Worm (Caenorhabditis elegans) whole organism, late embryonic: ENCODE data around the gene Y17D7B.3.

Experiments
- C38D4.7 ChIP-seq: fragments of 200-800 bp; sonication (Bioruptor generic); optimal IDR thresholded peaks from 2 replicates; lab custom pipeline; 2018; ENCODE audit warnings: mild to moderate bottlenecking, missing genetic modification characterization, moderate library complexity, missing compliant biosample characterization
- K09A11.1 ChIP-seq: sonication (generic microtip); optimal IDR thresholded peaks from 2 replicates; lab custom pipeline; 2017; ENCODE audit warnings: antibody characterized with exemption, mild to moderate bottlenecking, missing genetic modification characterization, missing compliant biosample characterization; ENCODE audit not compliant: insufficient read depth
- T23F11.4 ChIP-seq: fragments of 200-800 bp; sonication (Bioruptor generic); optimal IDR thresholded peaks from 2 replicates; lab custom pipeline; 2018; ENCODE audit warnings: mild to moderate bottlenecking, missing genetic modification characterization, missing compliant biosample characterization
- ceh-14 ChIP-seq: sonication (generic microtip); optimal IDR thresholded peaks from 2 replicates; lab custom pipeline; 2016; ENCODE audit warnings: missing genotype, missing genetic modification characterization, missing compliant biosample characterization
- ceh-19 ChIP-seq: fragments of 200-800 bp; sonication (Bioruptor generic); optimal IDR thresholded peaks from 2 replicates; lab custom pipeline; 2018; ENCODE audit warnings: mild to moderate bottlenecking, missing genetic modification characterization, missing compliant biosample characterization
- ceh-2 ChIP-seq: sonication (generic microtip); optimal IDR thresholded peaks from 2 replicates; lab custom pipeline; 2016; ENCODE audit warnings: missing genotype, missing genetic modification characterization, missing compliant biosample characterization
- ceh-22 ChIP-seq: sonication (generic microtip); optimal IDR thresholded peaks from 2 replicates; lab custom pipeline; 2017; ENCODE audit warnings: missing biosample characterization, missing genetic modification characterization
- ceh-30 ChIP-seq: fragments of 150-350 bp; optimal IDR thresholded peaks from 2 replicates; lab custom pipeline; 2014; ENCODE audit warnings: missing biosample characterization, missing genetic modification characterization
- ceh-45 ChIP-seq: fragments of 200-800 bp; sonication (Bioruptor generic); IDR thresholded peaks from 2 replicates; pipeline ENCODE4 v1.3.6; 2022; ENCODE audit warnings: missing genetic modification reagents, missing genetic modification characterization, missing compliant biosample characterization
- ceh-6 ChIP-seq: fragments of 200-800 bp; sonication (Bioruptor generic); optimal IDR thresholded peaks from 2 replicates; lab custom pipeline; 2018; ENCODE audit warnings: mild to moderate bottlenecking, missing genetic modification characterization, missing compliant biosample characterization
- ceh-9 ChIP-seq: sonication (generic microtip); optimal IDR thresholded peaks from 2 replicates; lab custom pipeline; 2016; ENCODE audit warnings: mild to moderate bottlenecking, missing genetic modification characterization, inconsistent platforms, missing compliant biosample characterization
- che-1 ChIP-seq: sonication (generic microtip); optimal IDR thresholded peaks from 2 replicates; lab custom pipeline; 2016; ENCODE audit warnings: mild to moderate bottlenecking, missing genetic modification characterization, missing compliant biosample characterization
- dve-1 ChIP-seq: sonication (generic microtip); optimal IDR thresholded peaks from 2 replicates; lab custom pipeline; 2017; ENCODE audit warnings: antibody characterized with exemption, mild to moderate bottlenecking, missing genetic modification characterization, missing compliant biosample characterization
- elt-2 ChIP-seq: sonication (generic microtip); optimal IDR thresholded peaks from 2 replicates; lab custom pipeline; 2016; ENCODE audit warnings: missing genetic modification reagents, missing genetic modification characterization, missing compliant biosample characterization
- eyg-1 ChIP-seq: sonication (generic microtip); optimal IDR thresholded peaks from 2 replicates; lab custom pipeline; 2016; ENCODE audit warnings: missing genotype, missing genetic modification characterization, missing compliant biosample characterization
- fax-1 ChIP-seq: sonication (generic microtip); optimal IDR thresholded peaks from 2 replicates; lab custom pipeline; 2016; ENCODE audit warnings: missing genotype, missing genetic modification characterization, missing compliant biosample characterization
- fkh-10 ChIP-seq: fragments of 150-350 bp; optimal IDR thresholded peaks from 2 replicates; lab custom pipeline; 2014; ENCODE audit warnings: missing biosample characterization, missing genetic modification reagents, missing genetic modification characterization
- fkh-6 ChIP-seq: sonication (generic microtip); optimal IDR thresholded peaks from 2 replicates; lab custom pipeline; 2016; ENCODE audit warnings: missing genetic modification characterization, missing compliant biosample characterization
- hlh-13 ChIP-seq: fragments of 200-800 bp; sonication (Bioruptor generic); optimal IDR thresholded peaks from 2 replicates; lab custom pipeline; 2018; ENCODE audit warnings: mild to moderate bottlenecking, missing genetic modification characterization, missing compliant biosample characterization
- hlh-15 ChIP-seq: sonication (generic microtip); optimal IDR thresholded peaks from 2 replicates; lab custom pipeline; 2016; ENCODE audit warnings: missing genetic modification characterization, missing compliant biosample characterization
- hlh-30 ChIP-seq: sonication (generic microtip); optimal IDR thresholded peaks from 2 replicates; lab custom pipeline; 2017; ENCODE audit warnings: antibody characterized with exemption, missing genetic modification characterization, missing compliant biosample characterization; ENCODE audit not compliant: insufficient read depth
- hlh-6 ChIP-seq: sonication (generic microtip); optimal IDR thresholded peaks from 2 replicates; lab custom pipeline; 2016; ENCODE audit warnings: missing genotype, missing genetic modification characterization, missing compliant biosample characterization
- mec-3 ChIP-seq: sonication (generic microtip); optimal IDR thresholded peaks from 2 replicates; lab custom pipeline; 2016; ENCODE audit warnings: borderline replicate concordance, missing genetic modification characterization, missing compliant biosample characterization
- nfya-1 ChIP-seq: sonication (generic microtip); optimal IDR thresholded peaks from 2 replicates; lab custom pipeline; 2017; ENCODE audit warnings: missing genetic modification characterization, mild to moderate bottlenecking, missing compliant biosample characterization, antibody characterized with exemption, moderate library complexity
- pax-1 ChIP-seq: fragments of 150-350 bp; optimal IDR thresholded peaks from 2 replicates; lab custom pipeline; 2014; ENCODE audit warnings: missing biosample characterization, missing genetic modification characterization
- pha-2 ChIP-seq: sonication (generic microtip); optimal IDR thresholded peaks from 2 replicates; lab custom pipeline; 2017; ENCODE audit warnings: mild to moderate bottlenecking, missing genetic modification characterization, missing compliant biosample characterization
- sox-2 ChIP-seq: fragments of 200-800 bp; sonication (Bioruptor generic); IDR thresholded peaks from 2 replicates; pipeline ENCODE4 v1.3.6; 2022; ENCODE audit warnings: missing genetic modification reagents, missing genetic modification characterization, missing compliant biosample characterization
- sox-4 ChIP-seq: sonication (generic microtip); optimal IDR thresholded peaks from 2 replicates; lab custom pipeline; 2017; ENCODE audit warnings: mild to moderate bottlenecking, missing genetic modification characterization, inconsistent platforms, missing compliant biosample characterization
- tbx-2 ChIP-seq: sonication (generic microtip); optimal IDR thresholded peaks from 2 replicates; lab custom pipeline; 2016; ENCODE audit warnings: missing genetic modification characterization, missing compliant biosample characterization
- tbx-7 ChIP-seq: sonication (generic microtip); optimal IDR thresholded peaks from 2 replicates; lab custom pipeline; 2016; ENCODE audit warnings: missing genotype, missing genetic modification characterization, missing compliant biosample characterization
- unc-3 ChIP-seq, 2 experiments: fragments of 200-800 bp in 1 of 2; sonication (Bioruptor generic) in 1 of 2; sonication (generic microtip) in 1 of 2; conservative IDR thresholded peaks in 1 of 2; optimal IDR thresholded peaks in 1 of 2; 2 replicates each; pipeline versions ENCODE4 v1.3.6 to Lab custom; 2016 to 2022; ENCODE audit warnings: missing compliant biosample characterization in 2 of 2, missing genetic modification characterization in 2 of 2, missing genetic modification reagents in 1 of 2
- unc-42 ChIP-seq: sonication (generic microtip); optimal IDR thresholded peaks from 2 replicates; lab custom pipeline; 2016; ENCODE audit warnings: missing genotype, missing genetic modification characterization, missing compliant biosample characterization
- unc-55 ChIP-seq: sonication (generic microtip); optimal IDR thresholded peaks from 2 replicates; lab custom pipeline; 2017; ENCODE audit warnings: missing biosample characterization, missing genetic modification reagents, missing genetic modification characterization

The Y17D7B.3 gene

ce11 chrV:18786694-18787093 lies at the start of gene Y17D7B.3:
Gene Y17D7B.3 (minus strand): TSS chrV:18786794.
- TF ChIP-seq unc-55 (GFP tag; lab: Kevin White, UChicago) (no peak), ceh-6 (GFP tag; lab: Kevin White, UChicago) (no peak), hlh-6 (tag; lab: Kevin White, UChicago) (no peak), tbx-7 (tag; lab: Kevin White, UChicago) (no peak), pax-1 (no peak), nfya-1 (tag; lab: Kevin White, UChicago) (no peak), sox-2 (GFP tag; lab: Robert Waterston, UW) (no peak), hlh-30 (tag; lab: Kevin White, UChicago) (no peak), sox-4 (tag; lab: Kevin White, UChicago) (no peak), ceh-14 (tag; lab: Kevin White, UChicago) (no peak), fax-1 (tag; lab: Kevin White, UChicago) (no peak), ceh-9 (tag; lab: Kevin White, UChicago) (no peak), ceh-30 (tag; lab: Kevin White, UChicago) (no peak), ceh-45 (GFP tag; lab: Robert Waterston, UW) (no peak), hlh-15 (tag; lab: Kevin White, UChicago) (no peak), K09A11.1 (tag; lab: Kevin White, UChicago) (no peak), C38D4.7 (GFP tag; lab: Kevin White, UChicago) (no peak), dve-1 (tag; lab: Kevin White, UChicago) (no peak), unc-3 (GFP tag; conservative IDR thresholded peaks at IDR 0.05; lab: Robert Waterston, UW) (no peak), unc-3 (tag; optimal IDR thresholded peaks at IDR 0.05; lab: Kevin White, UChicago) (no peak), ceh-2 (tag; lab: Kevin White, UChicago) (no peak)

ce11 chrV:18827374-18827773 lies 40.8 kb upstream of the Y17D7B.3 start:
- TF ChIP-seq fkh-6 (tag; lab: Kevin White, UChicago) (no peak), pha-2 (peak; percentile 2), tbx-2 (no peak)

- TF ChIP-seq eyg-1 (tag; lab: Kevin White, UChicago) = no peak
- no peak for TF ChIP-seq ceh-22 (tag; lab: Kevin White, UChicago)
- TF ChIP-seq ceh-19 (GFP tag; lab: Kevin White, UChicago) = no peak
- TF ChIP-seq elt-2 (tag; lab: Kevin White, UChicago) = peak; percentile 97
- TF ChIP-seq, all 69 proteins: peak for 1
These were observed 39.9 kb upstream of the Y17D7B.3 start for ce11 chrV:18826445-18826844.

ce11 chrV:18821569-18821968 lies 35.0 kb upstream of the Y17D7B.3 start:
- TF ChIP-seq unc-42 (tag; lab: Kevin White, UChicago) (peak; percentile 46), hlh-13 (GFP tag; lab: Kevin White, UChicago) (no peak)

- no peak for TF ChIP-seq che-1 (tag; lab: Kevin White, UChicago)
- TF ChIP-seq T23F11.4 (GFP tag; lab: Kevin White, UChicago) = no peak
- TF ChIP-seq mec-3 (tag; lab: Kevin White, UChicago) = no peak
- TF ChIP-seq ceh-14 (tag; lab: Kevin White, UChicago) = no peak
- TF ChIP-seq sox-4 (tag; lab: Kevin White, UChicago) = no peak
- no peak for TF ChIP-seq fkh-10 (GFP tag; lab: Kevin White, UChicago)
These were observed 33.0 kb upstream of the Y17D7B.3 start, which contains the start of gene ncs-5 for ce11 chrV:18819643-18820042. Gene ncs-5 (plus strand): TSS chrV:18819766.
